Worm (Caenorhabditis elegans): Measurements from ENCODE around the gene F26D2.15.

The F26D2.15 gene

ce11 chrV:16429940-16430339 lies 7.7 kb upstream of the F26D2.15 start, which contains the start of gene str-73:
Gene str-73, plus strand, starts transcription at chrV:16430240.
- TF ChIP-seq pqm-1 (tag; optimal IDR thresholded peaks at IDR 0.05) (no peak), nhr-25 (tag; optimal IDR thresholded peaks at IDR 0.05) (no peak), ztf-11 (tag; optimal IDR thresholded peaks at IDR 0.05) (no peak), ceh-16 (tag; optimal IDR thresholded peaks at IDR 0.05) (no peak), hmg-11 (tag; optimal IDR thresholded peaks at IDR 0.05) (no peak), snpc-4 (tag; optimal IDR thresholded peaks at IDR 0.05) (no peak), lsy-12 (tag; optimal IDR thresholded peaks at IDR 0.05) (no peak), daf-12 (tag; optimal IDR thresholded peaks at IDR 0.05) (no peak), lin-39 (tag; optimal IDR thresholded peaks at IDR 0.05) (no peak), sea-2 (GFP tag; optimal IDR thresholded peaks at IDR 0.05) (no peak), egl-27 (tag; optimal IDR thresholded peaks at IDR 0.05) (no peak), tbx-2 (tag; optimal IDR thresholded peaks at IDR 0.05) (no peak), ama-1 (optimal IDR thresholded peaks at IDR 0.05) (no peak), elt-2 (tag; optimal IDR thresholded peaks at IDR 0.05) (no peak), nhr-12 (tag; optimal IDR thresholded peaks at IDR 0.05) (no peak), nhr-76 (tag; optimal IDR thresholded peaks at IDR 0.05) (no peak)

- TF ChIP-seq nfya-1 (tag; optimal IDR thresholded peaks at IDR 0.05; ENCODE audit: insufficient read depth) (no peak), nhr-25 (tag; optimal IDR thresholded peaks at IDR 0.05) (no peak), pha-4 (tag; optimal IDR thresholded peaks at IDR 0.05) (no peak), tbx-2 (tag; optimal IDR thresholded peaks at IDR 0.05) (no peak), fkh-2 (tag; optimal IDR thresholded peaks at IDR 0.05) (no peak), nhr-77 (tag; optimal IDR thresholded peaks at IDR 0.05) (no peak), lsy-12 (tag; optimal IDR thresholded peaks at IDR 0.05) (no peak), sea-2 (GFP tag; optimal IDR thresholded peaks at IDR 0.05) (no peak), hmg-11 (tag; optimal IDR thresholded peaks at IDR 0.05) (no peak), ztf-11 (tag; optimal IDR thresholded peaks at IDR 0.05) (no peak), unc-39 (tag; optimal IDR thresholded peaks at IDR 0.05) (no peak), zag-1 (tag; optimal IDR thresholded peaks at IDR 0.05) (no peak), elt-2 (tag; optimal IDR thresholded peaks at IDR 0.05) (no peak)
Observed at ce11 chrV:16433471-16433870, 4.2 kb upstream of the F26D2.15 start, which contains the start of gene clec-234. Gene clec-234, minus strand, starts transcription at chrV:16433571.

- TF ChIP-seq unc-39 (tag; optimal IDR thresholded peaks at IDR 0.05) = no peak
Observed at ce11 chrV:16435510-16435909, 2.1 kb upstream of the F26D2.15 start, which contains the start of the genes F26D2.13 and F26D2.14. Gene F26D2.13, minus strand, starts transcription at chrV:16435610. Gene F26D2.14, plus strand, starts transcription at chrV:16435855.

- TF ChIP-seq elt-3 (tag; optimal IDR thresholded peaks at IDR 0.05) (no peak), lsy-12 (tag; optimal IDR thresholded peaks at IDR 0.05) (no peak), lin-15B (tag; optimal IDR thresholded peaks at IDR 0.05) (no peak), elt-1 (tag; optimal IDR thresholded peaks at IDR 0.05) (no peak), nhr-11 (tag; optimal IDR thresholded peaks at IDR 0.05) (no peak), tbx-2 (tag; optimal IDR thresholded peaks at IDR 0.05) (no peak)
Observed at ce11 chrV:16443626-16444025, 6.0 kb downstream of the F26D2.15 start, which contains the start of gene srh-141. Gene srh-141, plus strand, starts transcription at chrV:16443926.

ce11 chrV:16445676-16446075 lies 8.0 kb downstream of the F26D2.15 start, which contains the start of gene T08G3.6:
Gene T08G3.6, plus strand, starts transcription at chrV:16445976.
- no peak for TF ChIP-seq lin-39 (tag; optimal IDR thresholded peaks at IDR 0.05)
- no peak for TF ChIP-seq fkh-2 (tag; optimal IDR thresholded peaks at IDR 0.05)
- no peak for TF ChIP-seq aly-2 (tag; optimal IDR thresholded peaks at IDR 0.05)
- TF ChIP-seq ztf-4 (tag; optimal IDR thresholded peaks at IDR 0.05) = no peak
- TF ChIP-seq nfya-1 (tag; optimal IDR thresholded peaks at IDR 0.05; ENCODE audit: insufficient read depth) = no peak
- TF ChIP-seq ceh-28 (tag; optimal IDR thresholded peaks at IDR 0.05) = no peak
- no peak for TF ChIP-seq zag-1 (tag; optimal IDR thresholded peaks at IDR 0.05)
- TF ChIP-seq ZK546.5 (tag; optimal IDR thresholded peaks at IDR 0.05) = no peak

- TF ChIP-seq tbx-2 (tag; optimal IDR thresholded peaks at IDR 0.05) (no peak), pqm-1 (tag; optimal IDR thresholded peaks at IDR 0.05) (no peak), sea-2 (GFP tag; optimal IDR thresholded peaks at IDR 0.05) (no peak), egl-27 (tag; optimal IDR thresholded peaks at IDR 0.05) (no peak), egl-5 (tag; optimal IDR thresholded peaks at IDR 0.05) (no peak), unc-39 (tag; optimal IDR thresholded peaks at IDR 0.05) (no peak), fos-1 (tag; optimal IDR thresholded peaks at IDR 0.05) (no peak)
Observed at ce11 chrV:16446191-16446590, 8.5 kb downstream of the F26D2.15 start.

Data from whole organism, L3 larva.